Fruit fly (Drosophila melanogaster) whole organism, embryonic: ENCODE results near the gene Dlip2.
A peak's percentile ranks its signal among the peaks of the same experiment; 100 is the strongest.

Experiments
- Adf1 ChIP-seq: fragments of 200-800 bp; sonication (Bioruptor generic); IDR thresholded peaks from 2 replicates; pipeline ENCODE4 v1.3.6; 2022; ENCODE audit warnings: missing biosample characterization, missing genetic modification characterization
- Atf-2 ChIP-seq: fragments of 200-800 bp; sonication (Bioruptor generic); optimal IDR thresholded peaks from 2 replicates; lab custom pipeline; 2016; ENCODE audit warnings: missing biosample characterization, missing genetic modification characterization
- CG10267 ChIP-seq: fragments of 200-800 bp; sonication (Bioruptor generic); optimal IDR thresholded peaks from 2 replicates; lab custom pipeline; 2018; ENCODE audit warnings: missing biosample characterization, mild to moderate bottlenecking, missing genetic modification characterization, moderate library complexity
- CG11085 ChIP-seq: fragments of 200-800 bp; sonication (Bioruptor generic); IDR thresholded peaks from 2 replicates; pipeline ENCODE4 v1.3.6; 2022; ENCODE audit warnings: missing biosample characterization, missing genetic modification characterization
- CG11398 ChIP-seq: fragments of 200-800 bp; sonication (Bioruptor generic); optimal IDR thresholded peaks from 2 replicates; lab custom pipeline; 2016; ENCODE audit warnings: missing biosample characterization, missing genetic modification characterization
- CG12071 ChIP-seq: fragments of 200-800 bp; sonication (Bioruptor generic); optimal IDR thresholded peaks from 3 replicates; lab custom pipeline; 2018; ENCODE audit warnings: missing biosample characterization, mild to moderate bottlenecking, missing genetic modification characterization
- CG12299 ChIP-seq: fragments of 200-800 bp; sonication (Bioruptor generic); optimal IDR thresholded peaks from 2 replicates; lab custom pipeline; 2018; ENCODE audit warnings: missing biosample characterization, mild to moderate bottlenecking, missing genetic modification characterization
- CG17328 ChIP-seq: fragments of 200-800 bp; sonication (Bioruptor generic); IDR thresholded peaks from 2 replicates; pipeline ENCODE4 v1.3.6; 2022; ENCODE audit warnings: missing biosample characterization, missing genetic modification characterization
- CG30431 ChIP-seq: fragments of 200-800 bp; sonication (Bioruptor generic); optimal IDR thresholded peaks from 2 replicates; lab custom pipeline; 2017; ENCODE audit warnings: missing biosample characterization, missing genetic modification characterization
- CG31224 ChIP-seq: fragments of 200-800 bp; sonication (Bioruptor generic); IDR thresholded peaks from 2 replicates; pipeline ENCODE4 v1.3.6; 2022; ENCODE audit warnings: missing biosample characterization, missing genetic modification characterization
- CG32767 ChIP-seq: fragments of 200-800 bp; sonication (Bioruptor generic); IDR thresholded peaks from 2 replicates; pipeline ENCODE4 v1.3.6; 2022; ENCODE audit warnings: missing biosample characterization, missing genetic modification characterization
- CG32772 ChIP-seq: fragments of 200-800 bp; sonication (Bioruptor generic); IDR thresholded peaks from 2 replicates; pipeline ENCODE4 v1.3.6; 2022; ENCODE audit warnings: missing biosample characterization, missing genetic modification characterization
- CG33557 ChIP-seq: fragments of 200-800 bp; sonication (Bioruptor generic); optimal IDR thresholded peaks from 2 replicates; lab custom pipeline; 2019; ENCODE audit warnings: missing biosample characterization, mild to moderate bottlenecking, missing genetic modification characterization, moderate library complexity
- CG34376 ChIP-seq: fragments of 200-800 bp; sonication (Bioruptor generic); optimal IDR thresholded peaks from 2 replicates; lab custom pipeline; 2018; ENCODE audit warnings: missing biosample characterization, mild to moderate bottlenecking, missing genetic modification characterization
- CG7963 ChIP-seq: fragments of 200-800 bp; sonication (Bioruptor generic); IDR thresholded peaks from 3 replicates; pipeline ENCODE4 v1.3.6; 2022; ENCODE audit warnings: missing biosample characterization, missing genetic modification characterization; ENCODE audit not compliant: partially characterized antibody
- CG7987 ChIP-seq: fragments of 200-800 bp; sonication (Bioruptor generic); optimal IDR thresholded peaks from 2 replicates; lab custom pipeline; 2018; ENCODE audit warnings: missing biosample characterization, mild to moderate bottlenecking, missing genetic modification characterization, moderate library complexity
- CG8924 ChIP-seq: fragments of 200-800 bp; optimal IDR thresholded peaks from 3 replicates; lab custom pipeline; 2019; ENCODE audit warnings: missing biosample characterization, mild to moderate bottlenecking, missing genetic modification characterization, moderate library complexity
- CG9609 ChIP-seq: fragments of 200-800 bp; sonication (Bioruptor generic); optimal IDR thresholded peaks from 3 replicates; lab custom pipeline; 2016; ENCODE audit warnings: missing biosample characterization, missing genetic modification characterization
- CTCF ChIP-seq: fragments of 200-800 bp; sonication (Bioruptor generic); optimal IDR thresholded peaks from 2 replicates; lab custom pipeline; 2017; ENCODE audit warnings: missing biosample characterization, mild to moderate bottlenecking, missing genetic modification characterization, moderate library complexity
- Chrac-16 ChIP-seq: fragments of 200-800 bp; sonication (Bioruptor generic); optimal IDR thresholded peaks from 3 replicates; lab custom pipeline; 2016; ENCODE audit warnings: missing biosample characterization, missing genetic modification characterization
- D19A ChIP-seq: fragments of 200-800 bp; optimal IDR thresholded peaks from 3 replicates; lab custom pipeline; 2019; ENCODE audit warnings: missing biosample characterization, mild to moderate bottlenecking, missing genetic modification characterization, moderate library complexity
- Ets97D ChIP-seq: fragments of 200-800 bp; sonication (Bioruptor generic); optimal IDR thresholded peaks from 3 replicates; lab custom pipeline; 2016; ENCODE audit warnings: missing biosample characterization, missing genetic modification characterization
- Fer2 ChIP-seq: fragments of 200-800 bp; sonication (Bioruptor generic); optimal IDR thresholded peaks from 2 replicates; lab custom pipeline; 2018; ENCODE audit warnings: missing biosample characterization, mild to moderate bottlenecking, missing genetic modification characterization, moderate library complexity
- GATAe ChIP-seq: fragments of 200-800 bp; sonication (Bioruptor generic); conservative IDR thresholded peaks from 2 replicates; pipeline ENCODE4 v1.3.6; 2022; ENCODE audit warnings: missing biosample characterization, missing genetic modification characterization
- H2.0 ChIP-seq: fragments of 200-800 bp; sonication (Bioruptor generic); IDR thresholded peaks from 2 replicates; pipeline ENCODE4 v1.3.6; 2022; ENCODE audit warnings: missing biosample characterization, missing genetic modification characterization
- Hand ChIP-seq: fragments of 200-800 bp; sonication (Bioruptor generic); optimal IDR thresholded peaks from 2 replicates; lab custom pipeline; 2017; ENCODE audit warnings: mild to moderate bottlenecking, missing biosample characterization, missing genetic modification reagents, missing genetic modification characterization
- HmgZ ChIP-seq: fragments of 200-800 bp; sonication (Bioruptor generic); optimal IDR thresholded peaks from 2 replicates; lab custom pipeline; 2018; ENCODE audit warnings: missing biosample characterization, mild to moderate bottlenecking, missing genetic modification characterization
- Med ChIP-seq: fragments of 200-800 bp; sonication (Bioruptor generic); peaks from one replicate; lab custom pipeline; 2016; ENCODE audit warnings: missing biosample characterization, missing genetic modification characterization, mild to moderate bottlenecking, inconsistent platforms, moderate library complexity
- Mes4 ChIP-seq: fragments of 200-800 bp; sonication (Bioruptor generic); optimal IDR thresholded peaks from 2 replicates; lab custom pipeline; 2016; ENCODE audit warnings: missing biosample characterization, missing genetic modification characterization
- Optix ChIP-seq: fragments of 200-800 bp; sonication (Bioruptor generic); IDR thresholded peaks from 3 replicates; pipeline ENCODE4 v1.3.6; 2022; ENCODE audit warnings: missing biosample characterization, missing genetic modification characterization
- Pdp1 ChIP-seq, 2 experiments: fragments of 200-800 bp; sonication (Bioruptor generic); optimal IDR thresholded peaks; 3 replicates each; lab custom pipeline; 2016; ENCODE audit warnings: missing biosample characterization in 2 of 2, missing genetic modification characterization in 2 of 2, mild to moderate bottlenecking in 1 of 2, moderate library complexity in 1 of 2
- Ptx1 ChIP-seq: fragments of 200-800 bp; sonication (Bioruptor generic); IDR thresholded peaks from 2 replicates; pipeline ENCODE4 v1.3.6; 2022; ENCODE audit warnings: missing biosample characterization, missing genetic modification characterization
- Sin3A ChIP-seq: fragments of >200 bp; optimal IDR thresholded peaks from 2 replicates; lab custom pipeline; 2018
- Usf ChIP-seq: fragments of 200-800 bp; sonication (Bioruptor generic); optimal IDR thresholded peaks from 2 replicates; lab custom pipeline; 2017; ENCODE audit warnings: missing genotype, missing biosample characterization, missing genetic modification characterization
- bcd ChIP-seq: fragments of 200-800 bp; sonication (Bioruptor generic); optimal IDR thresholded peaks from 2 replicates; lab custom pipeline; 2017; ENCODE audit warnings: missing biosample characterization, mild to moderate bottlenecking, missing genetic modification characterization
- chm ChIP-seq: fragments of 200-800 bp; sonication (Bioruptor generic); IDR thresholded peaks from 2 replicates; pipeline ENCODE4 v1.3.6; 2022; ENCODE audit warnings: missing biosample characterization, missing genetic modification characterization
- dysf ChIP-seq: fragments of 200-800 bp; sonication (Bioruptor generic); IDR thresholded peaks from 3 replicates; pipeline ENCODE4 v1.3.6; 2022; ENCODE audit warnings: missing biosample characterization, missing genetic modification characterization
- ems ChIP-seq: fragments of 200-800 bp; sonication (Bioruptor generic); optimal IDR thresholded peaks from 3 replicates; lab custom pipeline; 2016; ENCODE audit warnings: missing biosample characterization, missing genetic modification characterization
- ken ChIP-seq: fragments of 200-800 bp; sonication (Bioruptor generic); IDR thresholded peaks from 3 replicates; pipeline ENCODE4 v1.3.6; 2022; ENCODE audit warnings: missing biosample characterization, missing genetic modification characterization
- lbe ChIP-seq: fragments of 200-800 bp; sonication (Bioruptor generic); optimal IDR thresholded peaks from 2 replicates; lab custom pipeline; 2016; ENCODE audit warnings: missing biosample characterization, mild to moderate bottlenecking, missing genetic modification characterization
- lilli ChIP-seq: fragments of 200-800 bp; sonication (Bioruptor generic); optimal IDR thresholded peaks from 3 replicates; lab custom pipeline; 2016; ENCODE audit warnings: missing biosample characterization, missing genetic modification characterization
- mirr ChIP-seq: fragments of 200-800 bp; sonication (Bioruptor generic); optimal IDR thresholded peaks from 3 replicates; lab custom pipeline; 2018; ENCODE audit warnings: missing biosample characterization, mild to moderate bottlenecking, missing genetic modification characterization
- onecut ChIP-seq: fragments of 200-800 bp; sonication (Bioruptor generic); IDR thresholded peaks from 2 replicates; pipeline ENCODE4 v1.3.6; 2022; ENCODE audit warnings: missing biosample characterization, missing genetic modification characterization
- pan ChIP-seq, 4 experiments: fragments of >200 bp in 3 of 4; fragments of 200-800 bp in 1 of 4; sonication (Bioruptor generic) in 1 of 4; optimal IDR thresholded peaks in 3 of 4; IDR thresholded peaks in 1 of 4; 2 replicates each; pipeline versions ENCODE4 v1.3.6 to Lab custom; 2017 to 2022; ENCODE audit warnings: missing biosample characterization in 2 of 4, missing genetic modification characterization in 2 of 4, mixed read lengths in 1 of 4
- pfk ChIP-seq: fragments of 200-800 bp; sonication (Bioruptor generic); optimal IDR thresholded peaks from 2 replicates; lab custom pipeline; 2018; ENCODE audit warnings: missing biosample characterization, mild to moderate bottlenecking, missing genetic modification characterization, moderate library complexity
- ranshi ChIP-seq: fragments of 200-800 bp; sonication (Bioruptor generic); IDR thresholded peaks from 2 replicates; pipeline ENCODE4 v1.3.6; 2022; ENCODE audit warnings: missing biosample characterization, missing genetic modification characterization
- salm ChIP-seq: fragments of 200-800 bp; sonication (Bioruptor generic); optimal IDR thresholded peaks from 2 replicates; lab custom pipeline; 2018; ENCODE audit warnings: missing biosample characterization, mild to moderate bottlenecking, missing genetic modification characterization
- slbo ChIP-seq: fragments of 200-800 bp; sonication (Bioruptor generic); IDR thresholded peaks from 2 replicates; pipeline ENCODE4 v1.3.6; 2022; ENCODE audit warnings: missing biosample characterization, missing genetic modification characterization
- tio ChIP-seq: fragments of 200-800 bp; sonication (Bioruptor generic); optimal IDR thresholded peaks from 2 replicates; lab custom pipeline; 2017; ENCODE audit warnings: missing biosample characterization, missing genetic modification characterization, inconsistent platforms
- vvl ChIP-seq: fragments of 200-800 bp; sonication (Bioruptor generic); IDR thresholded peaks from 2 replicates; pipeline ENCODE4 v1.3.6; 2022; ENCODE audit warnings: missing biosample characterization, missing genetic modification characterization
- wor ChIP-seq: fragments of 200-800 bp; sonication (Bioruptor generic); IDR thresholded peaks from 2 replicates; pipeline ENCODE4 v1.3.6; 2022; ENCODE audit warnings: missing biosample characterization, missing genetic modification characterization
- zen ChIP-seq: fragments of 200-800 bp; sonication (Bioruptor generic); optimal IDR thresholded peaks from 3 replicates; lab custom pipeline; 2018; ENCODE audit warnings: missing biosample characterization, mild to moderate bottlenecking, missing genetic modification characterization, moderate library complexity

Dlip2 gene

DNA sequence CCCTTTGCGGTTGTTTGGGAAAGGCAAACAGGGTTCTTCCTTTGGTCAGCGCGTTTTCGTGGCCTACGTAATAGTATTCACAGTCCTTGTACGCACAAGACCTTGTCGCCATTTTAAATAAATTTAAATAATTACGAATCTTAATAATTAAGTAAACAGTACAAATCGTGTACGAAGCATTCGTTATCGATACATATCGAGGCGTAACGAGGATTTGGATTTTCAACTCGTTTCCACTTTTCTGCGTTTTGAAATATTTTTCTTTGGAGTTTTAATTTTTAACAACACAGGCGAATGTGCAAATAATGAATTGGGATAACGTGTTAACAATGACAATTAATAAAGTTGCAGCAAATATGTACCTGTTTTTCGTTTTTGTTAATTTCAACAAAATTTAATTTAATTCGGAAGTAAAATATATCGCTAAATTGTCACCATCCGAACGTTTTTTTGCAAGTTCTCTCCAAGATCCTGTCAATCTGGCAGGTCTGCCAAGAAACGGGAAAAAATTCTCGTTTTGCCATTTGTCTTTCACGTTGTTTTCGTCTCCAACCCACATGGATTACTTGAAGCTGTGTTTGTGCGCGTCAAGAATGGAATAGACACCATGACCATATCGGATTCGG, at the start of gene Dlip2, which contains the start of gene rpk (continued):
- TF ChIP-seq Adf1 (GFP tag; lab: Robert Waterston, UW) (no peak), CG11398 (no peak), Usf (GFP tag; lab: Kevin White, UChicago) (no peak), ems (no peak), chm (no peak), CG34376 (GFP tag; lab: Kevin White, UChicago) (no peak), lilli (GFP tag; lab: Kevin White, UChicago) (no peak), wor (GFP tag; lab: Robert Waterston, UW) (no peak), CG31224 (no peak), onecut (no peak), D19A (no peak), GATAe (GFP tag; lab: Robert Waterston, UW) (no peak), tio (GFP tag; lab: Kevin White, UChicago) (no peak), CG7987 (no peak), CG17328 (GFP tag; lab: Robert Waterston, UW) (no peak), Pdp1 (GFP tag; optimal IDR thresholded peaks at IDR 0.05; lab: Kevin White, UChicago) (peak in 1 of 2 experiments; percentile 9), CG12071 (GFP tag; lab: Kevin White, UChicago) (no peak), Ptx1 (GFP tag; lab: Robert Waterston, UW) (no peak), Mes4 (GFP tag; lab: Kevin White, UChicago) (no peak), HmgZ (tag; lab: Kevin White, UChicago) (no peak), Fer2 (tag; lab: Kevin White, UChicago) (no peak), Hand (GFP tag; lab: Kevin White, UChicago) (no peak), CG33557 (GFP tag; lab: Kevin White, UChicago) (no peak), zen (peak; percentile 44), ken (GFP tag; lab: Robert Waterston, UW) (no peak), vvl (GFP tag; lab: Robert Waterston, UW) (peak; percentile 79), CG9609 (no peak), lbe (GFP tag; lab: Kevin White, UChicago) (peak; percentile 22), CG12299 (tag; lab: Kevin White, UChicago) (no peak), mirr (GFP tag; lab: Kevin White, UChicago) (no peak), dysf (GFP tag; lab: Robert Waterston, UW) (no peak), pfk (GFP tag; lab: Kevin White, UChicago) (no peak), CG8924 (peak; percentile 30), ranshi (GFP tag; lab: Robert Waterston, UW) (no peak), H2.0 (GFP tag; lab: Robert Waterston, UW) (no peak), bcd (no peak), CG32772 (GFP tag; lab: Robert Waterston, UW) (no peak), pan (optimal IDR thresholded peaks at IDR 0.05; lab: Kevin White, UChicago) (no peak), pan (GFP tag; optimal IDR thresholded peaks at IDR 0.05 in 1 of 2, IDR thresholded peaks at IDR 0.05 in 1 of 2) (no peak), CG10267 (tag; lab: Kevin White, UChicago) (peak; percentile 30), Chrac-16 (GFP tag; lab: Kevin White, UChicago) (no peak), Atf-2 (GFP tag; lab: Kevin White, UChicago) (no peak), Ets97D (GFP tag; lab: Kevin White, UChicago) (peak; percentile 33), CG30431 (GFP tag; lab: Kevin White, UChicago) (no peak), CG11085 (no peak), CTCF (GFP tag; lab: Kevin White, UChicago) (no peak), Sin3A (lab: Kevin White, UChicago) (peak; percentile 6), Med (peak; percentile 55), CG7963 (GFP tag; lab: Robert Waterston, UW) (peak; percentile 73; the same call in 2 of the 3 replicates), Optix (GFP tag; lab: Robert Waterston, UW) (no peak), CG32767 (GFP tag; lab: Robert Waterston, UW) (no peak), salm (no peak), slbo (GFP tag; lab: Robert Waterston, UW) (no peak)
